Worm (Caenorhabditis elegans): ENCODE results near the gene T16G12.6.

The T16G12.6 gene

ce11 chrIII:10030549-10030948 is 38.8 kb upstream of the T16G12.6 start, which contains the start of gene M04D8.4:
Gene M04D8.4, minus strand, starts transcription at chrIII:10030649.
- TF ChIP-seq mdl-1 (tag; optimal IDR thresholded peaks at IDR 0.05) (no peak), T26A8.4 (GFP tag; IDR thresholded peaks at IDR 0.05) (no peak), dpl-1 (GFP tag; optimal IDR thresholded peaks at IDR 0.05) (no peak), saeg-2 (GFP tag; IDR thresholded peaks at IDR 0.05) (no peak), Y5F2A.4 (GFP tag; optimal IDR thresholded peaks at IDR 0.05) (no peak)

ce11 chrIII:10033213-10033612 is 36.2 kb upstream of the T16G12.6 start, which contains the start of gene M04D8.5:
Gene M04D8.5, minus strand, starts transcription at chrIII:10033313.
- TF ChIP-seq ceh-44 (GFP tag; IDR thresholded peaks at IDR 0.05) (no peak), hlh-11 (tag; optimal IDR thresholded peaks at IDR 0.05) (no peak), snpc-4 (tag; optimal IDR thresholded peaks at IDR 0.05) (no peak), zfp-3 (GFP tag; conservative IDR thresholded peaks at IDR 0.05) (no peak), zfp-2 (tag; optimal IDR thresholded peaks at IDR 0.05) (no peak), madf-9 (GFP tag; conservative IDR thresholded peaks at IDR 0.05) (no peak), ama-1 (optimal IDR thresholded peaks at IDR 0.05) (no peak), attf-4 (tag; optimal IDR thresholded peaks at IDR 0.05) (no peak), ces-1 (GFP tag; optimal IDR thresholded peaks at IDR 0.05) (no peak), tag-97 (GFP tag; IDR thresholded peaks at IDR 0.05) (no peak), F49E8.2 (tag; optimal IDR thresholded peaks at IDR 0.05; ENCODE audit: borderline replicate concordance) (no peak), D1046.2 (GFP tag; IDR thresholded peaks at IDR 0.05) (no peak), lsy-2 (tag; optimal IDR thresholded peaks at IDR 0.05) (no peak), mxl-3 (GFP tag; optimal IDR thresholded peaks at IDR 0.05) (no peak), ztf-11 (tag; optimal IDR thresholded peaks at IDR 0.05) (no peak), nhr-76 (tag; optimal IDR thresholded peaks at IDR 0.05) (no peak), snpc-1.2 (GFP tag; IDR thresholded peaks at IDR 0.05) (no peak), ztf-7 (tag; optimal IDR thresholded peaks at IDR 0.05) (no peak), egl-43 (GFP tag; IDR thresholded peaks at IDR 0.05) (no peak), nhr-28 (tag; optimal IDR thresholded peaks at IDR 0.05) (no peak)

ce11 chrIII:10033881-10034280 is 35.5 kb upstream of the T16G12.6 start, which contains the start of gene M04D8.8:
Gene M04D8.8, plus strand, starts transcription at chrIII:10034181.
- TF ChIP-seq unc-62 (GFP tag; optimal IDR thresholded peaks at IDR 0.05 in 1 of 2), result peak in 1 of 2 experiments; percentile 7
- TF ChIP-seq unc-62 (tag; optimal IDR thresholded peaks at IDR 0.05), result no peak
- TF ChIP-seq daf-19 (GFP tag; conservative IDR thresholded peaks at IDR 0.05), result no peak

- TF ChIP-seq T20F7.1 (GFP tag; optimal IDR thresholded peaks at IDR 0.05) (no peak), egl-43 (GFP tag; IDR thresholded peaks at IDR 0.05) (no peak), ceh-32 (tag; optimal IDR thresholded peaks at IDR 0.05; ENCODE audit: poor library complexity) (no peak), daf-16 (GFP tag; optimal IDR thresholded peaks at IDR 0.05) (no peak), daf-16 (tag; optimal IDR thresholded peaks at IDR 0.05) (no peak), mdt-29 (GFP tag; IDR thresholded peaks at IDR 0.05) (no peak), ceh-28 (tag; optimal IDR thresholded peaks at IDR 0.05) (no peak), nhr-11 (tag; optimal IDR thresholded peaks at IDR 0.05) (peak; percentile 63), unc-130 (GFP tag; optimal IDR thresholded peaks at IDR 0.05) (no peak)
Measured at ce11 chrIII:10035783-10036182, 33.6 kb upstream of the T16G12.6 start, which contains the start of gene xbx-3. Gene xbx-3, plus strand, starts transcription at chrIII:10035945.

- TF ChIP-seq dmd-9 (GFP tag; IDR thresholded peaks at IDR 0.05), result no peak
- TF ChIP-seq unc-62 (GFP tag; optimal IDR thresholded peaks at IDR 0.05 in 1 of 2), result peak in 1 of 2 experiments; percentile 41
- TF ChIP-seq unc-62 (tag; optimal IDR thresholded peaks at IDR 0.05), result no peak
Measured at ce11 chrIII:10037150-10037549, 32.2 kb upstream of the T16G12.6 start, which contains the start of gene M04D8.7. Gene M04D8.7, plus strand, starts transcription at chrIII:10037450.
